Worm (Caenorhabditis elegans) whole organism, L3 larva: Measurements from ENCODE around the gene dhhc-5.

Experiments
- R02D3.7 ChIP-seq: fragments of 150-350 bp; optimal IDR thresholded peaks from 2 replicates; lab custom pipeline; 2014; ENCODE audit warnings: missing biosample characterization, missing genetic modification characterization
- ZK546.5 ChIP-seq: sonication (generic microtip); optimal IDR thresholded peaks from 2 replicates; lab custom pipeline; 2017; ENCODE audit warnings: missing biosample characterization, missing genetic modification characterization
- ama-1 ChIP-seq: fragments of 150-350 bp; optimal IDR thresholded peaks from 2 replicates; lab custom pipeline; 2018
- ceh-16 ChIP-seq: sonication (generic microtip); optimal IDR thresholded peaks from 2 replicates; lab custom pipeline; 2017; ENCODE audit warnings: missing biosample characterization, missing genetic modification characterization
- ceh-28 ChIP-seq: fragments of 150-350 bp; optimal IDR thresholded peaks from 2 replicates; lab custom pipeline; 2014; ENCODE audit warnings: missing biosample characterization, missing genetic modification reagents, missing genetic modification characterization
- egl-27 ChIP-seq: sonication (generic microtip); optimal IDR thresholded peaks from 4 replicates; lab custom pipeline; 2017; ENCODE audit warnings: missing biosample characterization, missing genetic modification reagents, missing genetic modification characterization
- jun-1 ChIP-seq: fragments of 150-350 bp; optimal IDR thresholded peaks from 2 replicates; lab custom pipeline; 2014; ENCODE audit warnings: missing biosample characterization, missing genetic modification reagents, missing genetic modification characterization
- nhr-11 ChIP-seq: fragments of 150-350 bp; optimal IDR thresholded peaks from 2 replicates; lab custom pipeline; 2014; ENCODE audit warnings: missing biosample characterization, missing genetic modification characterization
- nhr-12 ChIP-seq: fragments of 150-350 bp; optimal IDR thresholded peaks from 2 replicates; lab custom pipeline; 2014; ENCODE audit warnings: missing biosample characterization, missing genetic modification characterization
- unc-62 ChIP-seq: fragments of 150-350 bp; sonication (generic microtip); optimal IDR thresholded peaks from 4 replicates; lab custom pipeline; 2014; ENCODE audit warnings: missing biosample characterization, missing genetic modification reagents, missing genetic modification characterization
- zag-1 ChIP-seq: fragments of 150-350 bp; optimal IDR thresholded peaks from 2 replicates; lab custom pipeline; 2014; ENCODE audit warnings: missing biosample characterization, missing genetic modification characterization

DNA sequence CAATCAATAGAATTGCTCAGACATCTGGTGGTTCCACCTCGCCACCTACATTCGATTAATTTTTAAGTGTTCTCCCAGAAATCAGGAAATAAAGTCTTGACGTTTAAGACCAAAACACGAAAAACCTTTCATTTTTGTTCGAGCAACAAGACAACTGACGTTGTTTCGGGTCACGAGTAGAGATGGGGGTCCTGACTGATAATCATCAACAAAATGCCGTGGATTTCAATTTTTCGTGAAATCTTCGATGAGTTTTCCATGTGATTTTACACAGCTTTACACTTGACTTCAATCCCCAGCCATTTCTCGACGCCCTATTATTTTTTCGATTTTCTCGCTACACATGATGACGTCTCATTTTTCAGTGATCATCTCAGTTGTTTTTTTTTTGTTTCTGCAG is 22.2 kb upstream of the dhhc-5 start:
- TF ChIP-seq nhr-12 (tag; lab: Kevin White, UChicago): no peak
- no peak for TF ChIP-seq egl-27 (tag; lab: Kevin White, UChicago)
- TF ChIP-seq R02D3.7: no peak
- TF ChIP-seq nhr-11 (tag; lab: Kevin White, UChicago): no peak
- no peak for TF ChIP-seq jun-1 (tag; lab: Kevin White, UChicago)
- TF ChIP-seq ceh-16 (tag; lab: Kevin White, UChicago): no peak
- TF ChIP-seq ceh-28: no peak
- TF ChIP-seq ZK546.5 (tag; lab: Kevin White, UChicago): no peak
- no peak for TF ChIP-seq ama-1 (lab: Kevin White, UChicago)
- no peak for TF ChIP-seq zag-1
- TF ChIP-seq unc-62 (GFP tag; lab: Kevin White, UChicago): no peak
